Worm (Caenorhabditis elegans): ENCODE measurements around the gene gpcp-1.

gpcp-1 gene

ce11 chrX:3089894-3090414 is 20.5 kb downstream of the gpcp-1 start (continued):
- no peak for TF ChIP-seq egl-13 (tag; optimal IDR thresholded peaks at IDR 0.05)

- TF ChIP-seq Y116A8C.19 (tag; optimal IDR thresholded peaks at IDR 0.05; ENCODE audit: borderline replicate concordance) = no peak
- no peak for TF ChIP-seq efl-1 (optimal IDR thresholded peaks at IDR 0.05)
- peak in 1 of 2 experiments; percentile 91 for TF ChIP-seq efl-1 (GFP tag; optimal IDR thresholded peaks at IDR 0.05 in 1 of 2)
- TF ChIP-seq blmp-1 (tag; optimal IDR thresholded peaks at IDR 0.05) = peak; percentile 54
- peak in 1 of 3 experiments; percentile 10 for TF ChIP-seq dpl-1 (GFP tag; optimal IDR thresholded peaks at IDR 0.05)
- TF ChIP-seq mab-9 (GFP tag; IDR thresholded peaks at IDR 0.05) = no peak
Measured at ce11 chrX:3089423-3089822, 21.0 kb downstream of the gpcp-1 start, which contains the start of gene pccb-1. Gene pccb-1, plus strand, starts transcription at chrX:3089549.

DNA sequence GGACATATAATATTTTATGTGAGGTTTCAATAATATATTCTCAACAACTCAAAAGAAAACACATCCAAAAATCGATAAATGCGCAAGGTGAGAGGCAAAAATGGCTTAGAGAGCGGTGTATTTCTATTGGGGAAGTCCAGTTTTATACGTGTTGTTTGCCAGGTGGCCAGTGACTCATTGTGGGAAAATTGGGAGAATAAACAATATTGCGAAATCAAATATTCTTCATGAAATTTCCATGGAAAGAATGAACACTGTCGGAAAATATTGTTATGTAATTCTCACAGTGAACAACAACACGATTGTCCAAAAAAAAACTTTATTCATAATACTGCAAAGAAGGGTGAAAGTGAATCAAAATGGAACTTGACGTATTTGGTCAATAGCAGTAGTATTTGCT is 22.8 kb downstream of the gpcp-1 start:
- TF ChIP-seq elt-3 (tag; optimal IDR thresholded peaks at IDR 0.05) (no peak), efl-1 (optimal IDR thresholded peaks at IDR 0.05) (no peak), efl-1 (GFP tag; optimal IDR thresholded peaks at IDR 0.05 in 1 of 2) (peak in 1 of 2 experiments; percentile 60)

DNA sequence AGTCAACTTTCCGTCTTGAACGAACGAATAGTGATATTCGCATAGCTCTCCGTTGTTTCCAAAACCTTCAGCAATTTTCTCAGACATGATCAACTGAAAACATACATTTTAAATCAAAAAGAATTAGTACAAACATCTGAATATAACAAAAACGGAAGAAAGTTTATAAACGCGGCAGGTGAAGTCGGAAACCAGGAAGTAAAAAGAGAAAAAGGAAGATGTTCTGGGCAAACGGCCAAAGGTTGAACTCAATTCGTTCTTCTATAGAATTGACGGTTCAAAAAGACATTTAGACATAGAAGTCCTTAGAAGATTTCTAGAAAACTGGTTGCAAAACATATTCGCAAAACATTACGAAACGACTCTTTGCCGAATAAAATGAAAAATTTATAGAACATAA is 23.2 kb downstream of the gpcp-1 start, which contains the start of gene F52E4.5:
TSS of gene F52E4.5 (minus strand) at position 101 of the 400 bp plus-strand sequence.
- TF ChIP-seq elt-3 (tag; optimal IDR thresholded peaks at IDR 0.05) (no peak), elt-2 (tag; optimal IDR thresholded peaks at IDR 0.05) (no peak), blmp-1 (tag; optimal IDR thresholded peaks at IDR 0.05) (no peak), mdl-1 (tag; optimal IDR thresholded peaks at IDR 0.05) (no peak), hlh-17 (GFP tag; optimal IDR thresholded peaks at IDR 0.05; ENCODE audit: borderline replicate concordance) (no peak), skn-1 (tag; optimal IDR thresholded peaks at IDR 0.05) (no peak), snu-23 (GFP tag; optimal IDR thresholded peaks at IDR 0.05) (no peak), F16B12.6 (tag; optimal IDR thresholded peaks at IDR 0.05) (no peak), sox-4 (tag; optimal IDR thresholded peaks at IDR 0.05) (no peak), ceh-8 (GFP tag; optimal IDR thresholded peaks at IDR 0.05) (no peak), aha-1 (tag; optimal IDR thresholded peaks at IDR 0.05) (no peak), grh-1 (GFP tag; IDR thresholded peaks at IDR 0.05) (no peak), ceh-88 (GFP tag; IDR thresholded peaks at IDR 0.05) (no peak), snpc-4 (tag; optimal IDR thresholded peaks at IDR 0.05) (no peak), C16A3.4 (tag; optimal IDR thresholded peaks at IDR 0.05) (no peak), aly-2 (tag; optimal IDR thresholded peaks at IDR 0.05) (no peak), nhr-90 (tag; optimal IDR thresholded peaks at IDR 0.05; ENCODE audit: poor library complexity) (no peak), lin-14 (GFP tag; optimal IDR thresholded peaks at IDR 0.05) (no peak), alr-1 (tag; optimal IDR thresholded peaks at IDR 0.05; ENCODE audit: borderline replicate concordance) (no peak), hlh-4 (tag; optimal IDR thresholded peaks at IDR 0.05) (no peak)

ce11 chrX:3080825-3081224 is 29.6 kb downstream of the gpcp-1 start, which contains the start of gene twk-16:
Gene twk-16, plus strand, starts transcription at chrX:3081125.
- TF ChIP-seq unc-86 (tag; optimal IDR thresholded peaks at IDR 0.05) = no peak
- TF ChIP-seq mef-2 (tag; optimal IDR thresholded peaks at IDR 0.05) = no peak
- TF ChIP-seq ztf-4 (tag; optimal IDR thresholded peaks at IDR 0.05) = no peak
- TF ChIP-seq ceh-8 (GFP tag; optimal IDR thresholded peaks at IDR 0.05) = no peak

DNA sequence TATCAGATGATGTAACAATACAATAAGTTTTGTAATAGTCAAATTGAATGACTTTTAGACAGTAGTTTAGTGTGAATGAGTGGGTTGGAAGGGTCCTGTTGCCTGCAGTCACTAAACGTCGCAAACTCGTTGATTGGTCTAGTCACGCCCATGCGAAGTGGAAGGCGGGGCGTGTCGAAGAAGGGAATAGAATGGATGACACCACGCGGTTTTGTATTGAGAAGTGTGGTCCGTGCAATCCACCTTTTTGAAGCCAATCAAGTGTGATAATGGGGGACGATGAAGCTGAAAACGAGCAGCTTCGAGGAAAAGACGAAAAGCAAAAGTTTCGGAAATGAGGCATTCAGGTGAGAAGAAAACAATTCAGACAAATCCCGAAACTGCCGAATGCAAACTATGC is 40.1 kb downstream of the gpcp-1 start, which contains the start of gene ceh-31:
TSS of gene ceh-31 (minus strand) at position 101 of the 400 bp plus-strand sequence.
- TF ChIP-seq nhr-28 (tag; optimal IDR thresholded peaks at IDR 0.05) (no peak), mab-9 (GFP tag; IDR thresholded peaks at IDR 0.05) (no peak), fos-1 (tag; optimal IDR thresholded peaks at IDR 0.05) (no peak), egl-13 (tag; optimal IDR thresholded peaks at IDR 0.05) (no peak), isw-1 (GFP tag; IDR thresholded peaks at IDR 0.05) (no peak), hlh-17 (GFP tag; optimal IDR thresholded peaks at IDR 0.05; ENCODE audit: borderline replicate concordance) (no peak), lin-15B (tag; optimal IDR thresholded peaks at IDR 0.05) (no peak), irx-1 (tag; optimal IDR thresholded peaks at IDR 0.05) (no peak)

All from whole organism, L1 larva.